Fruit fly (Drosophila melanogaster): ENCODE data around the gene CG14200.
A peak's percentile ranks its signal among the peaks of the same experiment; 100 is the strongest.

dm6 chrX:19495611-19496583, 592 bp downstream of the CG14200 start:
- TF ChIP-seq CG11085 (GFP tag; IDR thresholded peaks at IDR 0.05) (0 out of 2 replicates have a peak, but pooled peaks have one; percentile 28), Ravus (GFP tag; IDR thresholded peaks at IDR 0.05) (no peak; the same call in 1 of the 2 replicates), Dek (tag; optimal IDR thresholded peaks at IDR 0.05) (peak; percentile 57), aop (GFP tag; IDR thresholded peaks at IDR 0.05) (no peak), lilli (GFP tag; optimal IDR thresholded peaks at IDR 0.05) (peak; percentile 70)
